Fruit fly (Drosophila melanogaster) whole organism, embryonic: Measurements from ENCODE around the gene Uck.

Experiments
- CG1024 ChIP-seq: fragments of 200-800 bp; sonication (Bioruptor generic); IDR thresholded peaks from 2 replicates; pipeline ENCODE4 v1.3.6; 2022; ENCODE audit warnings: missing biosample characterization, missing genetic modification characterization
- CG10274 ChIP-seq: fragments of 200-800 bp; sonication (Bioruptor generic); optimal IDR thresholded peaks from 3 replicates; lab custom pipeline; 2017; ENCODE audit warnings: missing biosample characterization, mild to moderate bottlenecking, missing genetic modification characterization
- CG11696 ChIP-seq: fragments of 200-800 bp; sonication (Bioruptor generic); IDR thresholded peaks from 2 replicates; pipeline ENCODE4 v1.3.6; 2022; ENCODE audit warnings: missing biosample characterization, missing genetic modification characterization
- CG14050 ChIP-seq: fragments of 200-800 bp; sonication (Bioruptor generic); IDR thresholded peaks from 3 replicates; pipeline ENCODE4 v1.3.6; 2022; ENCODE audit warnings: missing biosample characterization, missing genetic modification characterization
- CG2678 ChIP-seq: fragments of 200-800 bp; sonication (Bioruptor generic); optimal IDR thresholded peaks from 3 replicates; lab custom pipeline; 2019; ENCODE audit warnings: missing biosample characterization, mild to moderate bottlenecking, missing genetic modification characterization, moderate library complexity
- CG3726 ChIP-seq: fragments of 200-800 bp; sonication (Bioruptor generic); IDR thresholded peaks from 3 replicates; pipeline ENCODE4, ENCODE4 v1.3.6; 2022; ENCODE audit warnings: missing biosample characterization, missing genetic modification characterization
- CG42726 ChIP-seq: fragments of 200-800 bp; sonication (Bioruptor generic); IDR thresholded peaks from 2 replicates; pipeline ENCODE4 v1.3.6; 2022; ENCODE audit warnings: missing biosample characterization, missing genetic modification characterization; ENCODE audit not compliant: partially characterized antibody
- CG4282 ChIP-seq: fragments of 200-800 bp; sonication (Bioruptor generic); optimal IDR thresholded peaks from 2 replicates; lab custom pipeline; 2016; ENCODE audit warnings: missing biosample characterization, missing genetic modification characterization
- CG4360 ChIP-seq: fragments of 200-800 bp; sonication (Bioruptor generic); IDR thresholded peaks from 2 replicates; pipeline ENCODE4 v1.3.6; 2022; ENCODE audit warnings: missing biosample characterization, missing genetic modification characterization
- CG43689 ChIP-seq: fragments of 200-800 bp; sonication (Bioruptor generic); IDR thresholded peaks from 2 replicates; pipeline ENCODE4 v1.3.6; 2022; ENCODE audit warnings: missing biosample characterization, missing genetic modification characterization
- CG6175 ChIP-seq: fragments of 200-800 bp; sonication (Bioruptor generic); IDR thresholded peaks from 3 replicates; pipeline ENCODE4 v1.3.6; 2022; ENCODE audit warnings: missing biosample characterization, missing genetic modification characterization
- CG6654 ChIP-seq: fragments of 200-800 bp; sonication (Bioruptor generic); optimal IDR thresholded peaks from 2 replicates; lab custom pipeline; 2017; ENCODE audit warnings: missing biosample characterization, mild to moderate bottlenecking, missing genetic modification characterization
- CG6689 ChIP-seq: fragments of 200-800 bp; sonication (Bioruptor generic); IDR thresholded peaks from 2 replicates; pipeline ENCODE4 v1.3.6; 2022; ENCODE audit warnings: missing biosample characterization, missing genetic modification characterization
- CG6791 ChIP-seq: fragments of 200-800 bp; sonication (Bioruptor generic); IDR thresholded peaks from 3 replicates; pipeline ENCODE4 v1.3.6; 2022; ENCODE audit warnings: missing biosample characterization, missing genetic modification characterization; ENCODE audit not compliant: partially characterized antibody
- CG9437 ChIP-seq: fragments of 200-800 bp; sonication (Bioruptor generic); optimal IDR thresholded peaks from 2 replicates; lab custom pipeline; 2018; ENCODE audit warnings: missing biosample characterization, mild to moderate bottlenecking, missing genetic modification characterization
- CG9876 ChIP-seq: fragments of 200-800 bp; sonication (Bioruptor generic); optimal IDR thresholded peaks from 2 replicates; lab custom pipeline; 2016; ENCODE audit warnings: missing biosample characterization, missing genetic modification characterization
- D19B ChIP-seq: fragments of 200-800 bp; sonication (Bioruptor generic); optimal IDR thresholded peaks from 2 replicates; lab custom pipeline; 2017; ENCODE audit warnings: missing biosample characterization, mild to moderate bottlenecking, missing genetic modification characterization
- GATAe ChIP-seq: fragments of 200-800 bp; sonication (Bioruptor generic); conservative IDR thresholded peaks from 2 replicates; pipeline ENCODE4 v1.3.6; 2022; ENCODE audit warnings: missing biosample characterization, missing genetic modification characterization
- HLH4C ChIP-seq: fragments of 200-800 bp; sonication (Bioruptor generic); IDR thresholded peaks from 3 replicates; pipeline ENCODE4 v1.3.6; 2022; ENCODE audit warnings: missing biosample characterization, missing genetic modification characterization; ENCODE audit not compliant: partially characterized antibody
- MBD-R2 ChIP-seq: fragments of 200-800 bp; sonication (Bioruptor generic); IDR thresholded peaks from 2 replicates; pipeline ENCODE4 v1.3.6; 2022; ENCODE audit warnings: missing biosample characterization, missing genetic modification characterization
- MESR4 ChIP-seq: fragments of 200-800 bp; sonication (Bioruptor generic); optimal IDR thresholded peaks from 2 replicates; lab custom pipeline; 2018; ENCODE audit warnings: missing biosample characterization, mild to moderate bottlenecking, missing genetic modification characterization, moderate library complexity
- Meics ChIP-seq: fragments of 200-800 bp; sonication (Bioruptor generic); optimal IDR thresholded peaks from 2 replicates; lab custom pipeline; 2017; ENCODE audit warnings: missing biosample characterization, mild to moderate bottlenecking, missing genetic modification characterization
- Mes4 ChIP-seq: fragments of 200-800 bp; sonication (Bioruptor generic); optimal IDR thresholded peaks from 2 replicates; lab custom pipeline; 2016; ENCODE audit warnings: missing biosample characterization, missing genetic modification characterization
- Oaz ChIP-seq: fragments of 200-800 bp; sonication (Bioruptor generic); IDR thresholded peaks from 2 replicates; pipeline ENCODE4 v1.3.6; 2022; ENCODE audit warnings: missing biosample characterization, missing genetic modification characterization
- Optix ChIP-seq: fragments of 200-800 bp; sonication (Bioruptor generic); IDR thresholded peaks from 3 replicates; pipeline ENCODE4 v1.3.6; 2022; ENCODE audit warnings: missing biosample characterization, missing genetic modification characterization
- Sry-δ ChIP-seq: fragments of 200-800 bp; sonication (Bioruptor generic); optimal IDR thresholded peaks from 2 replicates; lab custom pipeline; 2016; ENCODE audit warnings: missing biosample characterization, missing genetic modification characterization
- Taf1 ChIP-seq: fragments of 200-800 bp; sonication (Bioruptor generic); IDR thresholded peaks from 2 replicates; pipeline ENCODE4 v1.3.6; 2022; ENCODE audit warnings: missing biosample characterization, missing genetic modification characterization
- Tbp ChIP-seq: fragments of >200 bp; optimal IDR thresholded peaks from 2 replicates; lab custom pipeline; 2018; ENCODE audit warnings: missing biosample characterization, missing genetic modification characterization
- Usf ChIP-seq: fragments of 200-800 bp; sonication (Bioruptor generic); optimal IDR thresholded peaks from 2 replicates; lab custom pipeline; 2017; ENCODE audit warnings: missing genotype, missing biosample characterization, missing genetic modification characterization
- Vsx1 ChIP-seq: fragments of 200-800 bp; sonication (Bioruptor generic); optimal IDR thresholded peaks from 2 replicates; lab custom pipeline; 2017; ENCODE audit warnings: missing biosample characterization, mild to moderate bottlenecking, missing genetic modification characterization, missing genetic modification reagents
- ab ChIP-seq: fragments of 200-800 bp; sonication (Bioruptor generic); optimal IDR thresholded peaks from 2 replicates; lab custom pipeline; 2016; ENCODE audit warnings: missing biosample characterization, missing genetic modification characterization
- bcd ChIP-seq: fragments of 200-800 bp; sonication (Bioruptor generic); optimal IDR thresholded peaks from 2 replicates; lab custom pipeline; 2017; ENCODE audit warnings: missing biosample characterization, mild to moderate bottlenecking, missing genetic modification characterization
- cas ChIP-seq: fragments of 200-800 bp; sonication (Bioruptor generic); IDR thresholded peaks from 2 replicates; pipeline ENCODE4 v1.3.6; 2022; ENCODE audit warnings: missing biosample characterization, missing genetic modification characterization
- dmrt11E ChIP-seq: fragments of 200-800 bp; sonication (Bioruptor generic); optimal IDR thresholded peaks from 3 replicates; lab custom pipeline; 2018; ENCODE audit warnings: missing biosample characterization, mild to moderate bottlenecking, missing genetic modification characterization, moderate library complexity
- dmrt99B ChIP-seq: fragments of 200-800 bp; sonication (Bioruptor generic); optimal IDR thresholded peaks from 2 replicates; lab custom pipeline; 2018; ENCODE audit warnings: missing biosample characterization, mild to moderate bottlenecking, missing genetic modification characterization, moderate library complexity
- en ChIP-seq: fragments of 200-800 bp; sonication (Bioruptor generic); optimal IDR thresholded peaks from 2 replicates; lab custom pipeline; 2016; ENCODE audit warnings: missing biosample characterization, missing genetic modification characterization
- grn ChIP-seq: fragments of 200-800 bp; sonication (Bioruptor generic); optimal IDR thresholded peaks from 3 replicates; lab custom pipeline; 2017; ENCODE audit warnings: missing biosample characterization, missing genetic modification characterization
- gsb ChIP-seq: fragments of 200-800 bp; sonication (Bioruptor generic); IDR thresholded peaks from 2 replicates; pipeline ENCODE4 v1.3.6; 2022; ENCODE audit warnings: missing biosample characterization, missing genetic modification characterization
- hbn ChIP-seq: fragments of 200-800 bp; sonication (Bioruptor generic); IDR thresholded peaks from 2 replicates; pipeline ENCODE4 v1.3.6; 2022; ENCODE audit warnings: missing biosample characterization, missing genetic modification characterization; ENCODE audit not compliant: partially characterized antibody
- hth ChIP-seq: fragments of >200 bp; optimal IDR thresholded peaks from 2 replicates; lab custom pipeline; 2017; ENCODE audit warnings: inconsistent platforms
- ind ChIP-seq: fragments of 200-800 bp; sonication (Bioruptor generic); optimal IDR thresholded peaks from 3 replicates; lab custom pipeline; 2016; ENCODE audit warnings: missing biosample characterization, missing genetic modification characterization
- kni ChIP-seq: fragments of 200-800 bp; sonication (Bioruptor generic); optimal IDR thresholded peaks from 3 replicates; lab custom pipeline; 2017; ENCODE audit warnings: mild to moderate bottlenecking, missing biosample characterization, missing genetic modification reagents, missing genetic modification characterization
- lab ChIP-seq: fragments of 200-800 bp; sonication (Bioruptor generic); optimal IDR thresholded peaks from 3 replicates; lab custom pipeline; 2017; ENCODE audit warnings: missing biosample characterization, missing genetic modification characterization, mild to moderate bottlenecking, moderate library complexity, missing genetic modification reagents
- onecut ChIP-seq: fragments of 200-800 bp; sonication (Bioruptor generic); IDR thresholded peaks from 2 replicates; pipeline ENCODE4 v1.3.6; 2022; ENCODE audit warnings: missing biosample characterization, missing genetic modification characterization
- org-1 ChIP-seq: fragments of 200-800 bp; sonication (Bioruptor generic); optimal IDR thresholded peaks from 2 replicates; lab custom pipeline; 2017; ENCODE audit warnings: missing biosample characterization, missing genetic modification characterization
- pzg ChIP-seq: fragments of 200-800 bp; sonication (Bioruptor generic); optimal IDR thresholded peaks from 3 replicates; lab custom pipeline; 2018; ENCODE audit warnings: missing biosample characterization, mild to moderate bottlenecking, missing genetic modification characterization, moderate library complexity
- tgo ChIP-seq: fragments of 200-800 bp; sonication (Bioruptor generic); IDR thresholded peaks from 3 replicates; pipeline ENCODE4 v1.3.6; 2022; ENCODE audit warnings: missing biosample characterization, missing genetic modification characterization
- tna ChIP-seq: fragments of 200-800 bp; sonication (Bioruptor generic); IDR thresholded peaks from 2 replicates; pipeline ENCODE4 v1.3.6; 2022; ENCODE audit warnings: missing biosample characterization, missing genetic modification characterization; ENCODE audit not compliant: partially characterized antibody
- vvl ChIP-seq: fragments of 200-800 bp; sonication (Bioruptor generic); IDR thresholded peaks from 2 replicates; pipeline ENCODE4 v1.3.6; 2022; ENCODE audit warnings: missing biosample characterization, missing genetic modification characterization
- wor ChIP-seq: fragments of 200-800 bp; sonication (Bioruptor generic); IDR thresholded peaks from 2 replicates; pipeline ENCODE4 v1.3.6; 2022; ENCODE audit warnings: missing biosample characterization, missing genetic modification characterization
- yki ChIP-seq: fragments of >200 bp; optimal IDR thresholded peaks from 3 replicates; lab custom pipeline; 2018
- zf30C ChIP-seq: fragments of 200-800 bp; sonication (Bioruptor generic); optimal IDR thresholded peaks from 3 replicates; lab custom pipeline; 2018; ENCODE audit warnings: missing biosample characterization, mild to moderate bottlenecking, missing genetic modification characterization

Uck gene

dm6 chr3R:24252494-24252893 lies 37.5 kb upstream of the Uck start, which contains the start of gene beta-PheRS (continued):
- TF ChIP-seq Taf1 (GFP tag; lab: Robert Waterston, UW) (no peak), org-1 (GFP tag; lab: Kevin White, UChicago) (no peak), zf30C (GFP tag; lab: Kevin White, UChicago) (no peak), Optix (GFP tag; lab: Robert Waterston, UW) (no peak), CG11696 (GFP tag; lab: Robert Waterston, UW) (no peak), kni (no peak), Sry-δ (GFP tag; lab: Kevin White, UChicago) (peak; percentile 81), HLH4C (GFP tag; lab: Robert Waterston, UW) (peak; percentile 84), dmrt99B (tag; lab: Kevin White, UChicago) (no peak), onecut (GFP tag; lab: Robert Waterston, UW) (0 out of 2 replicates have a peak, but pooled peaks have one; percentile 8), CG6175 (GFP tag; lab: Robert Waterston, UW) (0 out of 3 replicates have a peak, but pooled peaks have one; percentile 14), D19B (GFP tag; lab: Kevin White, UChicago) (no peak), Oaz (GFP tag; lab: Robert Waterston, UW) (no peak), CG10274 (GFP tag; lab: Kevin White, UChicago) (no peak), MESR4 (peak; percentile 76), Vsx1 (GFP tag; lab: Kevin White, UChicago) (no peak), tgo (GFP tag; lab: Robert Waterston, UW) (no peak; the same call in 2 of the 3 replicates), CG4360 (GFP tag; lab: Robert Waterston, UW) (no peak), CG9876 (GFP tag; lab: Kevin White, UChicago) (peak; percentile 67), CG6791 (GFP tag; lab: Robert Waterston, UW) (peak; percentile 96), en (no peak), bcd (GFP tag; lab: Kevin White, UChicago) (no peak), ind (GFP tag; lab: Kevin White, UChicago) (no peak), CG2678 (tag; lab: Kevin White, UChicago) (no peak), vvl (peak; percentile 88), CG14050 (GFP tag; lab: Robert Waterston, UW) (peak; percentile 16; the same call in 1 of the 3 replicates), CG4282 (GFP tag; lab: Kevin White, UChicago) (no peak), CG6654 (GFP tag; lab: Kevin White, UChicago) (no peak), CG3726 (no peak), lab (GFP tag; lab: Kevin White, UChicago) (no peak), wor (GFP tag; lab: Robert Waterston, UW) (no peak), Usf (peak; percentile 17), CG6689 (GFP tag; lab: Robert Waterston, UW) (peak; percentile 36; the same call in 1 of the 2 replicates), CG42726 (GFP tag; lab: Robert Waterston, UW) (peak; percentile 97), gsb (GFP tag; lab: Robert Waterston, UW) (no peak), tna (peak; percentile 80), Meics (no peak), CG43689 (GFP tag; lab: Robert Waterston, UW) (no peak), Mes4 (GFP tag; lab: Kevin White, UChicago) (peak; percentile 30), pzg (peak; percentile 99), Tbp (no peak), GATAe (0 out of 2 replicates have a peak, but pooled peaks have one; percentile 32), dmrt11E (tag; lab: Kevin White, UChicago) (peak; percentile 15), hth (lab: Kevin White, UChicago) (no peak), yki (no peak), MBD-R2 (peak; percentile 99), grn (GFP tag; lab: Kevin White, UChicago) (no peak), hbn (peak; percentile 87), CG9437 (GFP tag; lab: Kevin White, UChicago) (no peak), cas (GFP tag; lab: Robert Waterston, UW) (no peak), CG1024 (peak; percentile 70), ab (no peak)
